Fruit fly (Drosophila melanogaster): Measurements from ENCODE around the gene abd-A.
A peak's percentile ranks its signal among the peaks of the same experiment; 100 is the strongest.

Gene abd-A

DNA sequence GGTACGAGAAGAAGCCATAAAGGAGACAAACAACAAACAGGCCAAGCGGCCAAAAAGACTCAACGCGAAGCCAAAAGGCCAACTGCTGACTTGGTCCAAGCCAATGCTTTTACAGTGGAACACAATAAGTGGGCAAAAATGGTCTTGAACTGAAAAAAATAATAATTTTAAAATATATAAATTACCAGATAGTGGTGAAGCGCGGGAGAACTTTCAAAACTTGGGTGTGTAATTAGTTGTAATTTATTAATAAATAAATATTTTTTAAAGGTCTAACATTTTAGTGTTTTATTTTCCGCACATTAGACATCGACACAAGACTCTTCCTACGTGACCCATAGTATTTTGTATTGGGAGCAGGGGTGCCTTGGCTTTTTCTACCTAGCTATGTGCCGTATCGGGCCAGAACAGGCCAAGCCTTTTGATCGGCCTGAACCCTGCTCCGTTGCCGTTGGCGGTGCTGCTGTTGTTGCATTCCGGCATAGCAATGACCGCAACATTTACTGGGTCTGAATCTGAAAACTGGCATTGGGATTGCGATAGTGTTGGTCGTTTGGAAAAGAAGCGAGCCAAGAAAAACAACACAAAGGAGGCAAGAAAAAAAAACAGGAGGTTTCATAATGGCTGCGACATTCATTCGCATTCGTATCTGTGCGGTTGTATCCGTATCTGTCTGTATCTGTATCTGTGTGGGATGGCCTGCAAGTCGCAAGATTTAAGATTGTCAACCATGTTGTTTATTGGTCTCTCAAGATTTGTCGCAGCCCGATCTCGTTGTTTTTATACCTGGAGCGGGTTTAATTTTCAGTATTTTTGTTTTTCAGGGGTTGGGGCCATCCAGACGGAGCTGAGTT is 58.0 kb downstream of the abd-A start (continued):
- TF ChIP-seq bab2 (GFP tag; optimal IDR thresholded peaks at IDR 0.05) (no peak), rib (GFP tag; IDR thresholded peaks at IDR 0.05) (no peak), CrebB (tag; optimal IDR thresholded peaks at IDR 0.05) (no peak), CG4404 (GFP tag; IDR thresholded peaks at IDR 0.05) (peak; percentile 73), sc (optimal IDR thresholded peaks at IDR 0.05) (no peak), sc (GFP tag; optimal IDR thresholded peaks at IDR 0.05) (peak; percentile 18), CG11398 (GFP tag; optimal IDR thresholded peaks at IDR 0.05) (no peak), wek (GFP tag; optimal IDR thresholded peaks at IDR 0.05) (no peak), ham (GFP tag; IDR thresholded peaks at IDR 0.05) (no peak), oc (tag; optimal IDR thresholded peaks at IDR 0.05) (peak; percentile 14), nau (GFP tag; optimal IDR thresholded peaks at IDR 0.05) (no peak), nerfin-2 (GFP tag; IDR thresholded peaks at IDR 0.05; ENCODE audit: partially characterized antibody) (no peak), Bteb2 (GFP tag; optimal IDR thresholded peaks at IDR 0.05) (no peak), Camta (GFP tag; optimal IDR thresholded peaks at IDR 0.05) (no peak), ash1 (GFP tag; optimal IDR thresholded peaks at IDR 0.05) (peak; percentile 3), yki (optimal IDR thresholded peaks at IDR 0.05) (no peak), pros (GFP tag; optimal IDR thresholded peaks at IDR 0.05) (no peak), tup (GFP tag; optimal IDR thresholded peaks at IDR 0.05) (no peak), Mrtf (GFP tag; IDR thresholded peaks at IDR 0.05) (no peak), Oaz (GFP tag; IDR thresholded peaks at IDR 0.05) (no peak), fru (optimal IDR thresholded peaks at IDR 0.05) (no peak), wdn (GFP tag; IDR thresholded peaks at IDR 0.05) (no peak), CG7928 (GFP tag; optimal IDR thresholded peaks at IDR 0.05) (no peak), bowl (GFP tag; IDR thresholded peaks at IDR 0.05) (no peak), gsb (GFP tag; IDR thresholded peaks at IDR 0.05) (no peak), Hr3 (GFP tag; optimal IDR thresholded peaks at IDR 0.05) (peak; percentile 35), CG6791 (GFP tag; IDR thresholded peaks at IDR 0.05; ENCODE audit: partially characterized antibody) (no peak), Pdp1 (GFP tag; optimal IDR thresholded peaks at IDR 0.05) (no peak), nerfin-1 (tag; optimal IDR thresholded peaks at IDR 0.05) (peak; percentile 51), CG1603 (tag; optimal IDR thresholded peaks at IDR 0.05) (no peak), fu2 (GFP tag; optimal IDR thresholded peaks at IDR 0.05) (no peak), CG8388 (GFP tag; optimal IDR thresholded peaks at IDR 0.05) (peak; percentile 59), shn (GFP tag; optimal IDR thresholded peaks at IDR 0.05) (no peak), CG18262 (tag; optimal IDR thresholded peaks at IDR 0.05) (peak; percentile 85), Nf-YB (GFP tag; optimal IDR thresholded peaks at IDR 0.05) (peak; percentile 9), Doc3 (GFP tag; IDR thresholded peaks at IDR 0.05; ENCODE audit: partially characterized antibody) (no peak), Side (GFP tag; optimal IDR thresholded peaks at IDR 0.05) (no peak), CG13424 (tag; optimal IDR thresholded peaks at IDR 0.05) (peak; percentile 61), CG11696 (GFP tag; IDR thresholded peaks at IDR 0.05) (no peak), CG12219 (GFP tag; optimal IDR thresholded peaks at IDR 0.05) (no peak), CG12659 (GFP tag; optimal IDR thresholded peaks at IDR 0.05) (peak; percentile 10), Jarid2 (GFP tag; optimal IDR thresholded peaks at IDR 0.05) (peak; percentile 9), dmrt11E (tag; optimal IDR thresholded peaks at IDR 0.05) (peak; percentile 86), CG2116 (GFP tag; optimal IDR thresholded peaks at IDR 0.05) (no peak), CG6765 (GFP tag; optimal IDR thresholded peaks at IDR 0.05) (no peak), CG15696 (tag; optimal IDR thresholded peaks at IDR 0.05) (peak; percentile 89), da (GFP tag; optimal IDR thresholded peaks at IDR 0.05) (no peak), lilli (GFP tag; optimal IDR thresholded peaks at IDR 0.05) (peak; percentile 8), grn (GFP tag; optimal IDR thresholded peaks at IDR 0.05) (peak; percentile 27), tna (GFP tag; IDR thresholded peaks at IDR 0.05; ENCODE audit: partially characterized antibody) (no peak)
